Fruit fly (Drosophila melanogaster) whole organism, wandering third instar larva: Measurements from ENCODE around the gene atl.
A peak's percentile ranks its signal among the peaks of the same experiment; 100 is the strongest.

Experiments used
- Dfd ChIP-seq: fragments of >200 bp; optimal IDR thresholded peaks from 2 replicates; lab custom pipeline; 2017; ENCODE audit warnings: missing biosample characterization, missing genetic modification characterization
- Hr78 ChIP-seq: fragments of >200 bp; optimal IDR thresholded peaks from 2 replicates; lab custom pipeline; 2017; ENCODE audit warnings: missing biosample characterization, missing genetic modification characterization
- N ChIP-seq: fragments of >200 bp; optimal IDR thresholded peaks from 2 replicates; lab custom pipeline; 2018; ENCODE audit warnings: missing biosample characterization, missing external identifiers, missing genetic modification characterization
- Vsx2 ChIP-seq: fragments of 200-300, 225-300 bp; sonication (Bioruptor generic); optimal IDR thresholded peaks from 2 replicates; lab custom pipeline; 2018; ENCODE audit warnings: missing biosample characterization, missing genetic modification characterization; ENCODE audit not compliant: partially characterized antibody
- sv ChIP-seq: fragments of 200-800 bp; sonication (Bioruptor generic); optimal IDR thresholded peaks from 3 replicates; lab custom pipeline; 2016; ENCODE audit warnings: missing biosample characterization, missing genetic modification characterization
- tai ChIP-seq: sonication (Bioruptor generic); optimal IDR thresholded peaks from 2 replicates; lab custom pipeline; 2016; ENCODE audit warnings: missing biosample characterization, missing genetic modification characterization

DNA sequence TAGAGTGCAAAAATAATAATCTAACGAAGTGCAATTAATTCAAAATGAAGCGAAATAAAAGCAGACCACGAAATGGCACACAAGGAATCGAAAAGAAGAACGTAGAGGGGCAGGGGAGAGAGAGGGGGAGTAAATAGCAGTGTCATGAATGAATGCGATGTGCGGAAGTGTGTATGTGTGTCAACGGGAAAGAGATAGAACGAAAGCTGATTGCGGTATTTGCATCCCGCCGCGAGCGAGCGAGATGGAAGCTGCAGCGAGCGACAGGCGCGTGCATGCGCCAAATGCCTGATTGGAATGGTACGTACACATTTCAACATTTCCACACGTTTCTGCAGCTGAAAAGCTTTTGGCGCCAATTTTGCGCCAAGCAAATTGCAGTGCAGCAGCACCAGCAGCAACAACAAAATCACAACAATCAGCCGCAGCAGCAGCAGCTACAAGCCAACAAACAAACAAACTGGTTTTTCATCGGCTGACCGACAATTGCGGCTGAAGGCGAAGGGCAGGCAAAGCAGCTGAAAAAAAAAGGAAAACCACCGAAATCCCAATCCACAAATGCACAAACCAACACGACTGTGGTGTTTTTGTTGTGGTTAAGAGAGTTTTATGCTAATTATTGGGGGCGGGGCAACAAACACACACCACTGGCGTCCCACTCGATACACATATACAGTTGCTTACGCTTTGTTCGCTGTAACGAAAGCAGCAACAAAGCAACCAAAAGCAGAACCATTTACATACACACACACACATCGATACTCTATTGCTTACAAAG, 43.4 kb upstream of the atl start:
- TF ChIP-seq tai (no peak), N (GFP tag; lab: Kevin White, UChicago) (no peak), Vsx2 (GFP tag; lab: Kevin White, UChicago) (peak; percentile 6), Hr78 (GFP tag; lab: Kevin White, UChicago) (no peak), Dfd (GFP tag; lab: Kevin White, UChicago) (no peak), sv (GFP tag; lab: Kevin White, UChicago) (no peak)
